Worm (Caenorhabditis elegans) whole organism, mixed stage, embryonic: ENCODE measurements around the gene F35A5.5.

Experiments
- bed-3 ChIP-seq: fragments of 200-800 bp; sonication (Bioruptor generic); optimal IDR thresholded peaks from 3 replicates; lab custom pipeline; 2018; ENCODE audit warnings: mild to moderate bottlenecking, missing genetic modification characterization, moderate library complexity, missing compliant biosample characterization
- ceh-39 ChIP-seq: fragments of 150-350 bp; optimal IDR thresholded peaks from 2 replicates; lab custom pipeline; 2014; ENCODE audit warnings: missing biosample characterization, missing genetic modification characterization
- ces-1 ChIP-seq: fragments of 150-350 bp; optimal IDR thresholded peaks from 2 replicates; lab custom pipeline; 2014; ENCODE audit warnings: missing biosample characterization, missing genetic modification reagents, missing genetic modification characterization
- lsy-2 ChIP-seq: fragments of 150-350 bp; optimal IDR thresholded peaks from 2 replicates; lab custom pipeline; 2014; ENCODE audit warnings: missing biosample characterization, missing genetic modification characterization
- nhr-2 ChIP-seq: fragments of 150-350 bp; optimal IDR thresholded peaks from 2 replicates; lab custom pipeline; 2014; ENCODE audit warnings: missing biosample characterization, missing genetic modification characterization
- nhr-237 ChIP-seq: fragments of 150-350 bp; optimal IDR thresholded peaks from 2 replicates; lab custom pipeline; 2014; ENCODE audit warnings: missing biosample characterization, missing genetic modification characterization
- ztf-11 ChIP-seq: fragments of 150-350 bp; optimal IDR thresholded peaks from 2 replicates; lab custom pipeline; 2014; ENCODE audit warnings: missing biosample characterization, missing genetic modification characterization

DNA sequence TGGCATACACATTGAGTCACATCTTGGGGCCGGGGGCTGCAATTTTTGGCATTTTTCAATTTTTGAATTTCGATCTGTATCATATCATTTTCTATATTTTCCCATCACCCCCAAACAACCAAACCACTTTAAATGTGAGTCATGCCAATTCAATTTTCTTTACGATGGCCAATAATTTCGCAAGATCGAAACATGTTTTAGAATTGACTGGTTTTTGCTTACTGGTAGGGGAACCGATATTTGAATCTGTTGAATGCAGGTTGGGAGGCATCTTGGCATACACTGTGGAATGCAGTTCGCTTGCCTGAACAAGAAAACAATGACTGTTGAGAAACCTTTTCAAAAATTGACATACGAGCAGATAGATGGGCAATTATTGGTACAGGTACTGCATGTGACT is 4.4 kb downstream of the F35A5.5 start:
- TF ChIP-seq nhr-237 (tag; lab: Kevin White, UChicago): no peak
- TF ChIP-seq ceh-39 (tag; lab: Kevin White, UChicago): no peak
- TF ChIP-seq lsy-2: no peak
- TF ChIP-seq bed-3 (GFP tag; lab: Kevin White, UChicago): no peak
- no peak for TF ChIP-seq ztf-11
- no peak for TF ChIP-seq ces-1 (GFP tag; lab: Kevin White, UChicago)
- no peak for TF ChIP-seq nhr-2
